Fruit fly (Drosophila melanogaster): ENCODE data around the gene disco-r.

Gene disco-r

DNA sequence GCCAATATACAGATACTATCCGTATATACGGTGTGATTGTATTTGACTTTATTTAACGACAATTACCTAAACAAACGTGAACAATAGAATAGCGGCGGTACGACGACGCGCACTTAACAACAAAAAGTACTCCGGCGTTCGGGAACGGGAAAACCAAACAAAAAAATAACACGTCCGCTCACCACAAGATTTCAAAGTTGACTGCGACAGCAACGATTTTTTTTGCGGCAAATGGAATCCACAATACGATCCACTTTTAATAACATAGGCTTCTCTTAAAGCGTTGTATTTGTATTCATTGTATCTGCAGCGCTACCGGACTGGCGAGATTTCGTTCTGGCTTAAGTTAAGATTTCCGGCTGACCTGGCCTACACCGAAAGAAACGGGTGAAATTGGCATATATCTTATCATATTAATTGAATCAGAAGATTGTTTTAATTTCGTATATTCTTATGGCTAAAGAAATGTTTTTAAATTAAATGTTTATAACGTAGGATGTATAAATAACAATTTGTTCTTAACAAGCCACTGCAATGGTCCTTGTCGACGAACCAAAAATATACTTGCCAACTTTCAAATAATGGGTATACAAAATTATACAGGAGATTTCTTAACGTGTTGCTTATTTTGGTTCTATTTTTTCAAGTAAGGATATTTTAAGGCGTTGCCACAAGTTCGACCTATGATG is 43.9 kb downstream of the disco-r start, which contains the start of the genes CG42353 and CG42354 (continued):
- TF ChIP-seq gcm (GFP tag; optimal IDR thresholded peaks at IDR 0.05) (peak; percentile 97), ro (GFP tag; IDR thresholded peaks at IDR 0.05) (peak; percentile 92), yki (optimal IDR thresholded peaks at IDR 0.05) (no peak), CG42726 (GFP tag; IDR thresholded peaks at IDR 0.05; ENCODE audit: partially characterized antibody) (peak; percentile 29; the same call in 1 of the 2 replicates), dmrt99B (tag; optimal IDR thresholded peaks at IDR 0.05) (peak; percentile 96), pho (GFP tag; optimal IDR thresholded peaks at IDR 0.05) (peak; percentile 95), vnd (GFP tag; IDR thresholded peaks at IDR 0.05; ENCODE audit: partially characterized antibody) (0 out of 3 replicates have a peak, but pooled peaks have one; percentile 42), az2 (GFP tag; optimal IDR thresholded peaks at IDR 0.05) (peak; percentile 96), CG2202 (tag; optimal IDR thresholded peaks at IDR 0.05) (peak; percentile 93), crp (GFP tag; optimal IDR thresholded peaks at IDR 0.05) (peak; percentile 20 to 69), gce (GFP tag; IDR thresholded peaks at IDR 0.05) (peak; percentile 92), nerfin-1 (tag; optimal IDR thresholded peaks at IDR 0.05) (peak; percentile 93), BtbVII (GFP tag; optimal IDR thresholded peaks at IDR 0.05) (peak; percentile 91), bsh (GFP tag; optimal IDR thresholded peaks at IDR 0.05) (peak; percentile 94 to 97), Hmx (GFP tag; optimal IDR thresholded peaks at IDR 0.05) (peak; percentile 65), CG12299 (tag; optimal IDR thresholded peaks at IDR 0.05) (peak; percentile 93), zfh1 (GFP tag; IDR thresholded peaks at IDR 0.05) (peak; percentile 95), chif (GFP tag; optimal IDR thresholded peaks at IDR 0.05) (peak; percentile 94 to 97), chn (GFP tag; optimal IDR thresholded peaks at IDR 0.05) (peak; percentile 97), CG1647 (GFP tag; optimal IDR thresholded peaks at IDR 0.05) (peak; percentile 92), CG7786 (GFP tag; optimal IDR thresholded peaks at IDR 0.05) (peak; percentile 93), CG31365 (tag; optimal IDR thresholded peaks at IDR 0.05) (peak; percentile 83), CG34224 (GFP tag; IDR thresholded peaks at IDR 0.05; ENCODE audit: partially characterized antibody) (no peak), seq (GFP tag; IDR thresholded peaks at IDR 0.05) (peak; percentile 94), Ets65A (GFP tag) (peak; percentile 95), CG9215 (GFP tag; IDR thresholded peaks at IDR 0.05) (peak; percentile 93), CG4360 (GFP tag; IDR thresholded peaks at IDR 0.05) (peak; percentile 43), cwo (GFP tag; optimal IDR thresholded peaks at IDR 0.05) (peak; percentile 90), CG12769 (tag; optimal IDR thresholded peaks at IDR 0.05) (peak; percentile 96), kah (GFP tag; optimal IDR thresholded peaks at IDR 0.05) (peak; percentile 75), jing (GFP tag; optimal IDR thresholded peaks at IDR 0.05) (peak; percentile 94), nerfin-2 (GFP tag; IDR thresholded peaks at IDR 0.05; ENCODE audit: partially characterized antibody) (peak; percentile 35; the same call in 1 of the 2 replicates), usp (GFP tag; optimal IDR thresholded peaks at IDR 0.05) (no peak), CG7963 (GFP tag; IDR thresholded peaks at IDR 0.05; ENCODE audit: partially characterized antibody) (no peak), Eip74EF (GFP tag; optimal IDR thresholded peaks at IDR 0.05) (peak in 1 of 2 experiments; percentile 96), CG11398 (GFP tag; optimal IDR thresholded peaks at IDR 0.05) (peak; percentile 90), CG17912 (GFP tag; optimal IDR thresholded peaks at IDR 0.05) (peak; percentile 81), CG9932 (GFP tag; IDR thresholded peaks at IDR 0.05) (peak; percentile 92), CTCF (GFP tag; optimal IDR thresholded peaks at IDR 0.05) (no peak), pros (GFP tag; optimal IDR thresholded peaks at IDR 0.05) (peak; percentile 83), CG4854 (GFP tag; optimal IDR thresholded peaks at IDR 0.05) (peak; percentile 92), unc-4 (GFP tag; IDR thresholded peaks at IDR 0.05; ENCODE audit: partially characterized antibody) (no peak), CG2889 (GFP tag; IDR thresholded peaks at IDR 0.05) (peak; percentile 87; the same call in 2 of the 3 replicates), CG1792 (GFP tag; optimal IDR thresholded peaks at IDR 0.05) (peak; percentile 86), CG16779 (GFP tag; IDR thresholded peaks at IDR 0.05) (0 out of 2 replicates have a peak, but pooled peaks have one; percentile 28), Myb (GFP tag; optimal IDR thresholded peaks at IDR 0.05) (peak; percentile 81), odd (GFP tag; optimal IDR thresholded peaks at IDR 0.05) (peak; percentile 94), CG3838 (GFP tag; optimal IDR thresholded peaks at IDR 0.05) (peak; percentile 89), lab (GFP tag; optimal IDR thresholded peaks at IDR 0.05) (peak; percentile 97)

Measured in whole organism, embryonic.